Fruit fly (Drosophila melanogaster): Measurements from ENCODE around the gene Fadd.

Fadd gene

DNA sequence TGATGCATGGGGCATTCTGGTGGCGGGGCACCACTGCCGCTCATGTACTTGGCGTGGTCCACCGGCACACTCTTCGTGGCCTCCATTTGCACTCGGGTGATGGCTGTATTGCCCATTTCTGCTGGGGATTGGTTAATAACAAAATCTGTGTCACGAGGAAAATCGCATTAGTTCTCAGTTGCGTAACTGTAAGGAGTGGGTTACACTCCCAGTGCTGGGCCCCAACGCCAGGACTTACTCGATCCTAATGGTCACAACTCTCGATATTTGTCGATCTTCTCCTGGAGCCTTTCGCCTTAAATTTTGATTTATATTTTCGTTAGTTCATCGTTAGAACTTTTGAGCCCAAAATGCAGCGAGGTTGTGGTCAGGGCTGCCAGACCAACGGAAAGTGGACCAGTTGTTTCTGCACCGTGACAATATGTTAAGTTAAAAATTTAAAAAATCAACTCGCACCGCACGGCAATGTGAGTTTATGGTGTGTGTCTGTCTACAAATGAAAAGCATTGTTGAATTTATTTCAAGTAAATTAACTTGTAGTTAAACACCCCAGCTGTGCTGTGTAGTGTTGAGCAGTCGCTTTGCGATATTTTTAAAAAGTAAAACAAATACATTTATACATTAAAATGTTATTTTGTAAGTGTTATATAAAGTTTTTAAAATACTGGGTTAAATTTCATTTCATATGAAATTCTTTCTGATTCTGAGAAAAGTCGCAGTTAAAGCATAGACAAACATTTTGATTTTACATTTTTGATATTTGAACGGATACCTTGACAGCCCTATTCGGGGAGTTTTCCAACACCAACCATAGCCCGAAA is 7.1 kb upstream of the Fadd start, which contains the start of the genes Cchl and ND-42 (continued):
- TF ChIP-seq Abd-B (GFP tag; optimal IDR thresholded peaks at IDR 0.05) (peak; percentile 81), CG17328 (GFP tag; IDR thresholded peaks at IDR 0.05) (peak; percentile 69), CG6813 (GFP tag; optimal IDR thresholded peaks at IDR 0.05) (peak; percentile 54), Lhr (GFP tag; optimal IDR thresholded peaks at IDR 0.05) (peak; percentile 44), slp2 (GFP tag; optimal IDR thresholded peaks at IDR 0.05) (peak; percentile 41), mirr (GFP tag; optimal IDR thresholded peaks at IDR 0.05) (no peak), vnd (GFP tag; IDR thresholded peaks at IDR 0.05; ENCODE audit: partially characterized antibody) (0 out of 3 replicates have a peak, but pooled peaks have one; percentile 44), Rfx (GFP tag; IDR thresholded peaks at IDR 0.05) (peak; percentile 79), CG1024 (GFP tag; IDR thresholded peaks at IDR 0.05) (no peak), CG9609 (GFP tag; optimal IDR thresholded peaks at IDR 0.05) (peak; percentile 45), Mes4 (GFP tag; optimal IDR thresholded peaks at IDR 0.05) (peak; percentile 60), sens-2 (GFP tag; IDR thresholded peaks at IDR 0.05) (peak; percentile 39; the same call in 1 of the 2 replicates), CG4282 (GFP tag; optimal IDR thresholded peaks at IDR 0.05) (peak; percentile 14), CG8944 (GFP tag; optimal IDR thresholded peaks at IDR 0.05) (peak; percentile 62), CG30403 (GFP tag; optimal IDR thresholded peaks at IDR 0.05) (peak; percentile 91), tup (GFP tag; optimal IDR thresholded peaks at IDR 0.05) (peak; percentile 56), CG4360 (GFP tag; IDR thresholded peaks at IDR 0.05) (0 out of 2 replicates have a peak, but pooled peaks have one; percentile 44), Spps (tag; optimal IDR thresholded peaks at IDR 0.05) (peak; percentile 25), hkb (optimal IDR thresholded peaks at IDR 0.05) (no peak), hkb (GFP tag; IDR thresholded peaks at IDR 0.05) (peak; percentile 64), zen (tag; optimal IDR thresholded peaks at IDR 0.05) (peak; percentile 79), MESR4 (GFP tag; optimal IDR thresholded peaks at IDR 0.05) (peak; percentile 49), CG12155 (GFP tag; optimal IDR thresholded peaks at IDR 0.05) (peak; percentile 85), CG10321 (GFP tag; IDR thresholded peaks at IDR 0.05) (peak; percentile 34; the same call in 1 of the 2 replicates), seq (GFP tag; IDR thresholded peaks at IDR 0.05) (peak; percentile 46), CG2202 (tag; optimal IDR thresholded peaks at IDR 0.05) (peak; percentile 43), emc (GFP tag; optimal IDR thresholded peaks at IDR 0.05) (peak; percentile 52), CG8290 (GFP tag; optimal IDR thresholded peaks at IDR 0.05) (peak; percentile 93), CG8290 (tag; optimal IDR thresholded peaks at IDR 0.05) (peak; percentile 68 to 94), Pdp1 (GFP tag; optimal IDR thresholded peaks at IDR 0.05) (peak; percentile 77 to 95), CG2712 (tag; optimal IDR thresholded peaks at IDR 0.05) (peak; percentile 85), esg (GFP tag; conservative IDR thresholded peaks at IDR 0.05) (peak; percentile 58), dan (GFP tag; IDR thresholded peaks at IDR 0.05) (no peak), Bteb2 (GFP tag; optimal IDR thresholded peaks at IDR 0.05) (peak; percentile 44), ci (GFP tag; IDR thresholded peaks at IDR 0.05) (peak; percentile 57), Oli (tag; optimal IDR thresholded peaks at IDR 0.05) (peak; percentile 76), phol (tag; optimal IDR thresholded peaks at IDR 0.05) (peak; percentile 83), Hr39 (optimal IDR thresholded peaks at IDR 0.05) (no peak), CG13123 (GFP tag; optimal IDR thresholded peaks at IDR 0.05) (peak; percentile 55), unpg (GFP tag; optimal IDR thresholded peaks at IDR 0.05) (peak; percentile 79), CG6272 (GFP tag; IDR thresholded peaks at IDR 0.05) (peak; percentile 77), CG7745 (tag; optimal IDR thresholded peaks at IDR 0.05) (no peak), run (tag; optimal IDR thresholded peaks at IDR 0.05) (peak; percentile 33), E2f1 (GFP tag; IDR thresholded peaks at IDR 0.05) (peak; percentile 51), ac (GFP tag; optimal IDR thresholded peaks at IDR 0.05) (no peak), da (GFP tag; optimal IDR thresholded peaks at IDR 0.05) (peak; percentile 2), Max (GFP tag; optimal IDR thresholded peaks at IDR 0.05) (peak; percentile 84), ttk (GFP tag; IDR thresholded peaks at IDR 0.05) (peak; percentile 50; the same call in 1 of the 2 replicates), CG11560 (tag; IDR thresholded peaks at IDR 0.05) (peak; percentile 36; the same call in 1 of the 3 replicates), p53 (GFP tag; optimal IDR thresholded peaks at IDR 0.05) (peak; percentile 3)

All from whole organism, embryonic.